Fruit fly (Drosophila melanogaster) whole organism, embryonic: ENCODE measurements around the gene CG11843.

ENCODE experiments used
- Atf6 ChIP-seq: fragments of 200-800 bp; sonication (Bioruptor generic); IDR thresholded peaks from 2 replicates; pipeline ENCODE4 v1.3.6; 2022; ENCODE audit warnings: missing biosample characterization, missing genetic modification characterization
- CG10147 ChIP-seq: fragments of 200-800 bp; sonication (Bioruptor generic); optimal IDR thresholded peaks from 2 replicates; lab custom pipeline; 2019; ENCODE audit warnings: missing biosample characterization, mild to moderate bottlenecking, missing genetic modification characterization, moderate library complexity
- CG11247 ChIP-seq: fragments of 200-800 bp; sonication (Bioruptor generic); IDR thresholded peaks from 2 replicates; pipeline ENCODE4 v1.3.6; 2022; ENCODE audit warnings: missing biosample characterization, missing genetic modification characterization
- CG11695 ChIP-seq: fragments of 200-800 bp; sonication (Bioruptor generic); IDR thresholded peaks from 3 replicates; pipeline ENCODE4 v1.3.6; 2022; ENCODE audit warnings: missing biosample characterization, missing genetic modification characterization
- CG12219 ChIP-seq: fragments of 200-800 bp; sonication (Bioruptor generic); optimal IDR thresholded peaks from 3 replicates; lab custom pipeline; 2018; ENCODE audit warnings: missing biosample characterization, mild to moderate bottlenecking, missing genetic modification characterization
- CG13123 ChIP-seq: fragments of 200-800 bp; sonication (Bioruptor generic); optimal IDR thresholded peaks from 2 replicates; lab custom pipeline; 2016; ENCODE audit warnings: missing biosample characterization, missing genetic modification characterization
- CG15269 ChIP-seq: fragments of 200-800 bp; sonication (Bioruptor generic); optimal IDR thresholded peaks from 2 replicates; lab custom pipeline; 2018; ENCODE audit warnings: missing biosample characterization, mild to moderate bottlenecking, missing genetic modification characterization, moderate library complexity
- CG16863 ChIP-seq: fragments of 200-800 bp; sonication (Bioruptor generic); optimal IDR thresholded peaks from 3 replicates; lab custom pipeline; 2016; ENCODE audit warnings: missing biosample characterization, missing genetic modification characterization
- CG18599 ChIP-seq: fragments of 200-800 bp; sonication (Bioruptor generic); optimal IDR thresholded peaks from 3 replicates; lab custom pipeline; 2017; ENCODE audit warnings: missing biosample characterization, missing genetic modification characterization, mild to moderate bottlenecking, moderate library complexity, missing genetic modification reagents
- CG2202 ChIP-seq: fragments of 200-800 bp; sonication (Bioruptor generic); optimal IDR thresholded peaks from 2 replicates; lab custom pipeline; 2018; ENCODE audit warnings: missing biosample characterization, mild to moderate bottlenecking, missing genetic modification characterization
- CG2889 ChIP-seq: fragments of 200-800 bp; sonication (Bioruptor generic); IDR thresholded peaks from 3 replicates; pipeline ENCODE4 v1.3.6; 2022; ENCODE audit warnings: missing biosample characterization, missing genetic modification characterization
- CG30403 ChIP-seq: fragments of 200-800 bp; sonication (Bioruptor generic); optimal IDR thresholded peaks from 3 replicates; lab custom pipeline; 2016; ENCODE audit warnings: missing biosample characterization, missing genetic modification characterization
- CG3726 ChIP-seq: fragments of 200-800 bp; sonication (Bioruptor generic); IDR thresholded peaks from 3 replicates; pipeline ENCODE4, ENCODE4 v1.3.6; 2022; ENCODE audit warnings: missing biosample characterization, missing genetic modification characterization
- CG3838 ChIP-seq: fragments of 200-800 bp; sonication (Bioruptor generic); optimal IDR thresholded peaks from 3 replicates; lab custom pipeline; 2016; ENCODE audit warnings: missing biosample characterization, missing genetic modification characterization
- CG42726 ChIP-seq: fragments of 200-800 bp; sonication (Bioruptor generic); IDR thresholded peaks from 2 replicates; pipeline ENCODE4 v1.3.6; 2022; ENCODE audit warnings: missing biosample characterization, missing genetic modification characterization; ENCODE audit not compliant: partially characterized antibody
- CG4707 ChIP-seq: fragments of 200-800 bp; sonication (Bioruptor generic); optimal IDR thresholded peaks from 2 replicates; lab custom pipeline; 2018; ENCODE audit warnings: missing biosample characterization, mild to moderate bottlenecking, missing genetic modification characterization, moderate library complexity
- CG4854 ChIP-seq: fragments of 200-800 bp; sonication (Bioruptor generic); optimal IDR thresholded peaks from 2 replicates; lab custom pipeline; 2016; ENCODE audit warnings: missing biosample characterization, missing genetic modification characterization, inconsistent platforms
- CG7271 ChIP-seq: fragments of 200-800 bp; sonication (Bioruptor generic); optimal IDR thresholded peaks from 2 replicates; lab custom pipeline; 2018; ENCODE audit warnings: missing biosample characterization, mild to moderate bottlenecking, missing genetic modification characterization, moderate library complexity
- CG8388 ChIP-seq: fragments of 200-800 bp; sonication (Bioruptor generic); optimal IDR thresholded peaks from 2 replicates; lab custom pipeline; 2019; ENCODE audit warnings: missing biosample characterization, mild to moderate bottlenecking, missing genetic modification characterization, moderate library complexity
- CG8478 ChIP-seq: fragments of >200 bp; optimal IDR thresholded peaks from 2 replicates; lab custom pipeline; 2018
- CG9817 ChIP-seq: fragments of 200-800 bp; sonication (Bioruptor generic); optimal IDR thresholded peaks from 2 replicates; lab custom pipeline; 2018; ENCODE audit warnings: missing biosample characterization, mild to moderate bottlenecking, missing genetic modification characterization, moderate library complexity
- D19A ChIP-seq: fragments of 200-800 bp; optimal IDR thresholded peaks from 3 replicates; lab custom pipeline; 2019; ENCODE audit warnings: missing biosample characterization, mild to moderate bottlenecking, missing genetic modification characterization, moderate library complexity
- Dad ChIP-seq: fragments of 200-800 bp; sonication (Bioruptor generic); optimal IDR thresholded peaks from 3 replicates; lab custom pipeline; 2016; ENCODE audit warnings: missing biosample characterization, missing genetic modification characterization
- Dref ChIP-seq: fragments of 200-800 bp; sonication (Bioruptor generic); IDR thresholded peaks from 2 replicates; pipeline ENCODE4 v1.3.6; 2022; ENCODE audit warnings: missing biosample characterization, missing genetic modification characterization
- HLH3B ChIP-seq: fragments of 200-800 bp; sonication (Bioruptor generic); IDR thresholded peaks from 2 replicates; pipeline ENCODE4 v1.3.6; 2022; ENCODE audit warnings: missing biosample characterization, missing genetic modification characterization
- Kr ChIP-seq: fragments of 200-800 bp; sonication (Bioruptor generic); optimal IDR thresholded peaks from 2 replicates; lab custom pipeline; 2017; ENCODE audit warnings: missing biosample characterization, mild to moderate bottlenecking, missing genetic modification characterization
- Mrtf ChIP-seq: fragments of 200-800 bp; sonication (Bioruptor generic); IDR thresholded peaks from 3 replicates; pipeline ENCODE4 v1.3.6; 2022; ENCODE audit warnings: missing biosample characterization, missing genetic modification characterization
- Scr ChIP-seq: fragments of 200-800 bp; sonication (Bioruptor generic); IDR thresholded peaks from 2 replicates; pipeline ENCODE4 v1.3.6; 2022; ENCODE audit warnings: missing biosample characterization, missing genetic modification characterization; ENCODE audit not compliant: partially characterized antibody
- Spps ChIP-seq: fragments of 200-800 bp; sonication (Bioruptor generic); optimal IDR thresholded peaks from 2 replicates; lab custom pipeline; 2018; ENCODE audit warnings: missing biosample characterization, mild to moderate bottlenecking, missing genetic modification characterization
- Xrp1 ChIP-seq: fragments of 200-800 bp; sonication (Bioruptor generic); IDR thresholded peaks from 2 replicates; pipeline ENCODE4 v1.3.6; 2022; ENCODE audit warnings: missing biosample characterization, missing genetic modification characterization
- ab ChIP-seq: fragments of 200-800 bp; sonication (Bioruptor generic); optimal IDR thresholded peaks from 2 replicates; lab custom pipeline; 2016; ENCODE audit warnings: missing biosample characterization, missing genetic modification characterization
- ac ChIP-seq: fragments of 200-800 bp; sonication (Bioruptor generic); optimal IDR thresholded peaks from 3 replicates; lab custom pipeline; 2017; ENCODE audit warnings: missing biosample characterization, mild to moderate bottlenecking, missing genetic modification characterization
- al ChIP-seq: fragments of 200-800 bp; sonication (Bioruptor generic); IDR thresholded peaks from 2 replicates; pipeline ENCODE4 v1.3.6; 2022; ENCODE audit warnings: missing biosample characterization, missing genetic modification characterization
- ara ChIP-seq: fragments of 200-800 bp; sonication (Bioruptor generic); IDR thresholded peaks from 2 replicates; pipeline ENCODE4 v1.3.6; 2022; ENCODE audit warnings: missing biosample characterization, missing genetic modification characterization
- caup ChIP-seq: fragments of 200-800 bp; sonication (Bioruptor generic); optimal IDR thresholded peaks from 3 replicates; lab custom pipeline; 2017; ENCODE audit warnings: missing biosample characterization, mild to moderate bottlenecking, missing genetic modification characterization, moderate library complexity; ENCODE audit not compliant: severe bottlenecking
- corto ChIP-seq: fragments of 200-800 bp; sonication (Bioruptor generic); optimal IDR thresholded peaks from 2 replicates; lab custom pipeline; 2016; ENCODE audit warnings: missing biosample characterization, mild to moderate bottlenecking, missing genetic modification characterization, moderate library complexity
- crp ChIP-seq, 2 experiments: fragments of 200-800 bp; sonication (Bioruptor generic); optimal IDR thresholded peaks; 2 replicates in 1 of 2; 3 replicates in 1 of 2; lab custom pipeline; 2017; ENCODE audit warnings: missing biosample characterization in 2 of 2, missing genetic modification characterization in 2 of 2, mild to moderate bottlenecking in 1 of 2, moderate library complexity in 1 of 2
- dimm ChIP-seq: fragments of 200-800 bp; sonication (Bioruptor generic); IDR thresholded peaks from 2 replicates; pipeline ENCODE4 v1.3.6; 2022; ENCODE audit warnings: missing biosample characterization, missing genetic modification characterization
- gsb ChIP-seq: fragments of 200-800 bp; sonication (Bioruptor generic); IDR thresholded peaks from 2 replicates; pipeline ENCODE4 v1.3.6; 2022; ENCODE audit warnings: missing biosample characterization, missing genetic modification characterization
- gt ChIP-seq: fragments of 200-800 bp; sonication (Bioruptor generic); IDR thresholded peaks from 2 replicates; pipeline ENCODE4 v1.3.6; 2022; ENCODE audit warnings: missing biosample characterization, missing genetic modification characterization
- pan ChIP-seq, 4 experiments: fragments of >200 bp in 3 of 4; fragments of 200-800 bp in 1 of 4; sonication (Bioruptor generic) in 1 of 4; optimal IDR thresholded peaks in 3 of 4; IDR thresholded peaks in 1 of 4; 2 replicates each; pipeline versions ENCODE4 v1.3.6 to Lab custom; 2017 to 2022; ENCODE audit warnings: missing biosample characterization in 2 of 4, missing genetic modification characterization in 2 of 4, mixed read lengths in 1 of 4
- peb ChIP-seq: fragments of 200-800 bp; sonication (Bioruptor generic); IDR thresholded peaks from 2 replicates; pipeline ENCODE4 v1.3.6; 2022; ENCODE audit warnings: missing biosample characterization, missing genetic modification characterization
- pum ChIP-seq: fragments of 200-800 bp; sonication (Bioruptor generic); optimal IDR thresholded peaks from 2 replicates; lab custom pipeline; 2016; ENCODE audit warnings: missing biosample characterization, missing genetic modification characterization
- ro ChIP-seq: fragments of 200-800 bp; sonication (Bioruptor generic); IDR thresholded peaks from 2 replicates; pipeline ENCODE4 v1.3.6; 2022; ENCODE audit warnings: missing biosample characterization, missing genetic modification characterization
- sisA ChIP-seq: fragments of 200-800 bp; sonication (Bioruptor generic); IDR thresholded peaks from 2 replicates; pipeline ENCODE4 v1.3.6; 2022; ENCODE audit warnings: missing biosample characterization, missing genetic modification characterization
- toy ChIP-seq: fragments of 200-800 bp; sonication (Bioruptor generic); IDR thresholded peaks from 2 replicates; pipeline ENCODE4 v1.3.6; 2022; ENCODE audit warnings: missing biosample characterization, missing genetic modification characterization
- ttk ChIP-seq: fragments of 200-800 bp; sonication (Bioruptor generic); IDR thresholded peaks from 2 replicates; pipeline ENCODE4 v2.1.2; 2022; ENCODE audit warnings: missing biosample characterization, missing genetic modification characterization
- unpg ChIP-seq: fragments of 200-800 bp; sonication (Bioruptor generic); optimal IDR thresholded peaks from 3 replicates; lab custom pipeline; 2018; ENCODE audit warnings: missing biosample characterization, mild to moderate bottlenecking, missing genetic modification characterization, moderate library complexity
- zf30C ChIP-seq: fragments of 200-800 bp; sonication (Bioruptor generic); optimal IDR thresholded peaks from 3 replicates; lab custom pipeline; 2018; ENCODE audit warnings: missing biosample characterization, mild to moderate bottlenecking, missing genetic modification characterization

CG11843 gene

DNA sequence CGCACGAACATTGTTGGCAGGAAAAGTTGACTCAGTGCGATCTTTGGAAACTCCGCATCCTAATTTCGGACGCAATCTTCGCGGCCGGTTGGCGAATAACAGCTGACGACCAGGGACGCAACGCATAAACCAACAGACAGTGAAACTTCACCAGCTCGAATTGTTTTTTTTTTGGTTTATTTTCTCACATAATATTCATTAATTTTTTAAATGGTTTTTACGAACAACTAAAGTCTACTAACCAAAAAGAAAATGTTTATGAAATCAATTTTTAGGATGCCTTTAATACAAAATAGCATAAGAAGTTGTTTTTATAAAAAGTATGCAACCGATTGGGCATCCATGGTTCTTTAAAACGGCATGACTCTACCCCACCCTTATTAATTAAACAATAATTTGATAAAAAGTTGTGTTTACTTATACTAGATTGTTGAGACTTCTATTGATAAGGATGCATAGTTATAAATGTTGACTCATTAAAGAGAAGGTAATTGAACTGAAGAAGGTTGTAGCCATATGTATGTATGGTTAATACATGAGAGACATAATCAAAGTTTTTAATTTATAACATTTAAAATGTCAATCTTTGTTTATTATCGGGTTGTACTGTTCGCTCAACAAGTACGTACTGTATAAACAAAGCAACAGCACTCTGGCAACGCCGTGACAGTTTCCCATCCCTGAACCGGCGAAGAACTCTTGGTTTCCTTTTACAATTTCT lies 20.1 kb upstream of the CG11843 start, which contains the start of the genes beta4GalNAcTB and Cpsf100 (continued):
- peak; percentile 32 for TF ChIP-seq caup (GFP tag; lab: Kevin White, UChicago)
- TF ChIP-seq HLH3B (GFP tag; lab: Robert Waterston, UW): peak; percentile 57
- no peak for TF ChIP-seq pan (optimal IDR thresholded peaks at IDR 0.05; lab: Kevin White, UChicago)
- peak in 1 of 2 experiments; percentile 48 for TF ChIP-seq pan (GFP tag; optimal IDR thresholded peaks at IDR 0.05 in 1 of 2, IDR thresholded peaks at IDR 0.05 in 1 of 2)
- TF ChIP-seq CG10147 (GFP tag; lab: Kevin White, UChicago): peak; percentile 65
- peak; percentile 21 for TF ChIP-seq Dad (GFP tag; lab: Kevin White, UChicago)
- peak; percentile 46; the same call in 1 of the 2 replicates for TF ChIP-seq ara (GFP tag; lab: Robert Waterston, UW)
- TF ChIP-seq ttk (GFP tag; lab: Robert Waterston, UW): peak; percentile 34
- peak; percentile 61 for TF ChIP-seq CG11247 (GFP tag; lab: Robert Waterston, UW)
- peak; percentile 70 for TF ChIP-seq CG15269 (tag; lab: Kevin White, UChicago)
- TF ChIP-seq al (GFP tag; lab: Robert Waterston, UW): peak; percentile 65
- TF ChIP-seq CG18599 (GFP tag; lab: Kevin White, UChicago): peak; percentile 74
- no peak for TF ChIP-seq zf30C
- no peak for TF ChIP-seq Dref (GFP tag; lab: Robert Waterston, UW)
- peak; percentile 69 for TF ChIP-seq sisA (GFP tag; lab: Robert Waterston, UW)
- TF ChIP-seq unpg: peak; percentile 39
- peak; percentile 49 for TF ChIP-seq Xrp1
- TF ChIP-seq ac (GFP tag; lab: Kevin White, UChicago): no peak
- peak; percentile 42; the same call in 1 of the 2 replicates for TF ChIP-seq Atf6 (GFP tag; lab: Robert Waterston, UW)
- TF ChIP-seq Scr (GFP tag; lab: Robert Waterston, UW): no peak
- 0 out of 2 replicates have a peak, but pooled peaks have one; percentile 30 for TF ChIP-seq peb (GFP tag; lab: Robert Waterston, UW)
- TF ChIP-seq CG3726: peak; percentile 9; the same call in 1 of the 3 replicates
- TF ChIP-seq CG8478 (lab: Kevin White, UChicago): no peak
- TF ChIP-seq CG3838 (GFP tag; lab: Kevin White, UChicago): peak; percentile 20
- peak; percentile 15; the same call in 1 of the 2 replicates for TF ChIP-seq ro (GFP tag; lab: Robert Waterston, UW)
- TF ChIP-seq Spps: peak; percentile 1
- TF ChIP-seq ab: peak; percentile 7
- TF ChIP-seq CG8388 (GFP tag; lab: Kevin White, UChicago): peak; percentile 65
- TF ChIP-seq CG30403 (GFP tag; lab: Kevin White, UChicago): peak; percentile 92
- TF ChIP-seq CG13123 (GFP tag; lab: Kevin White, UChicago): peak; percentile 64
- TF ChIP-seq CG2202: peak; percentile 29
- TF ChIP-seq CG4854 (GFP tag; lab: Kevin White, UChicago): no peak
- no peak; the same call in 1 of the 2 replicates for TF ChIP-seq gsb (GFP tag; lab: Robert Waterston, UW)
- TF ChIP-seq CG9817 (tag; lab: Kevin White, UChicago): peak; percentile 61
- TF ChIP-seq D19A (tag; lab: Kevin White, UChicago): no peak
- TF ChIP-seq CG42726 (GFP tag; lab: Robert Waterston, UW): no peak
- TF ChIP-seq Mrtf (GFP tag; lab: Robert Waterston, UW): peak; percentile 29; the same call in 1 of the 3 replicates
- TF ChIP-seq CG4707 (GFP tag; lab: Kevin White, UChicago): no peak
- peak; percentile 31 to 83 for TF ChIP-seq crp (GFP tag; optimal IDR thresholded peaks at IDR 0.05; lab: Kevin White, UChicago)
- TF ChIP-seq CG2889 (GFP tag; lab: Robert Waterston, UW): peak; percentile 21; the same call in 1 of the 3 replicates
- no peak for TF ChIP-seq gt (GFP tag; lab: Robert Waterston, UW)
- TF ChIP-seq CG7271 (tag; lab: Kevin White, UChicago): peak; percentile 17
- no peak for TF ChIP-seq CG12219 (GFP tag; lab: Kevin White, UChicago)
- TF ChIP-seq pum: peak; percentile 65
- no peak for TF ChIP-seq corto (GFP tag; lab: Kevin White, UChicago)
- no peak for TF ChIP-seq dimm (GFP tag; lab: Robert Waterston, UW)
- TF ChIP-seq toy (GFP tag; lab: Robert Waterston, UW): no peak
- TF ChIP-seq Kr (GFP tag; lab: Kevin White, UChicago): no peak
- peak; percentile 25; the same call in 1 of the 3 replicates for TF ChIP-seq CG11695
- peak; percentile 64 for TF ChIP-seq CG16863 (GFP tag; lab: Kevin White, UChicago)
